Worm (Caenorhabditis elegans): Measurements from ENCODE around the gene scrm-7.
"Not testable (repeated sequence)": the region's sequence is repeated elsewhere in the genome, so short reads cannot be mapped to it uniquely, and the experiment has no call there.

The scrm-7 gene

DNA sequence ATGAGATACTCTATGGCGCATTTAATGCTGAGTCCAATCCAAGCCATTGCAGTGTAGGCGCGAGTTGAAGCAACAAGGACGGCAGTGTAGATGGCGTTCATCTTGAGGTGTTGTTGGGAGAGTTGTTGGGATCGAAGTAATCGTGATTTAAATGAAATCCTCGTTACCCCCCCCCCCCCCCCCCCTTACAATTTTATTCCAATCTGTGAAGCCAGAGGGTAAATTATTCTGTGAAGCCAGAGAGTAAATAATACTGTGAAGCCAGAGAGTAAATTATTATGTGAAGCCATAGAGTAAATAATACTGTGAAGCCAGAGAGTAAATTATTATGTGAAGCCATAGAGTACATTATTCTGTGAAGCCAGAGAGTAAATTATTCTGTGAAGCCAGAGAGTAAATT is 29.2 kb downstream of the scrm-7 start, which contains the start of gene nspa-10:
Gene nspa-10 (minus strand): TSS at position 101 of the 400 bp plus-strand sequence.
- not testable (repeated sequence) for TF ChIP-seq dmd-4, nhr-21, mbf-1 (tag; optimal IDR thresholded peaks at IDR 0.05)

DNA sequence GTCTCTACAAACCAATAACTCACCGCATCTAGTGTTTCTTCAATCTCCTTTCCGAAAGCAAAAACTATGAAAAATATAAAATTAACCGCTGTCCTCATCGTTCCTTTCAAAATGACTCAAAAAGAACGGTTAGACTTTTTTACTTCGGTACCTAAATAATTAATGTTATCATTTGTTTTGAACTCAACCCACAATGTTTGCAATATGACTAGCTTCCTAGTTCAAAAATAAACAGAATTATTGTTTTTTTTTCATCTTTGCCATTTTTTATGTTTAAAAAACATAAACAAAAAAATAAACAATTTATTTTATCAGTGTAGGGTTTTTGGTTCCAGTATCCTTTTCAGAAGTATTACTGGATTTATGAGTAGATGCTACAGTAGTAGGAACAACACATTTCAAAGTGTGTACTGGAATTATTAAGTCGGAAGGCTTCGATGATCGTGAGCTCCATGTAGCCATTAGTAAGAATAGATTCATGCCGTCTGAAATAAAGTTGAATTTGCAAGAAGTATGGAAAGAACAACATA is 30.9 kb downstream of the scrm-7 start, which contains the start of the genes lipl-8 and Y50E8A.22:
Gene lipl-8 (minus strand): TSS at position 101 of the 530 bp plus-strand sequence.
Gene Y50E8A.22 (minus strand): TSS at position 480 of the 530 bp plus-strand sequence.
- TF ChIP-seq nhr-23 (tag; optimal IDR thresholded peaks at IDR 0.05) (no peak), nhr-12 (tag; optimal IDR thresholded peaks at IDR 0.05) (no peak), fos-1 (tag; optimal IDR thresholded peaks at IDR 0.05) (no peak), mab-5 (tag; optimal IDR thresholded peaks at IDR 0.05) (no peak), lin-13 (GFP tag; optimal IDR thresholded peaks at IDR 0.05) (no peak), F13H6.1 (tag; optimal IDR thresholded peaks at IDR 0.05) (no peak), nhr-21 (tag; optimal IDR thresholded peaks at IDR 0.05) (no peak), unc-62 (GFP tag; optimal IDR thresholded peaks at IDR 0.05) (no peak), sem-4 (tag; optimal IDR thresholded peaks at IDR 0.05) (no peak), snpc-4 (tag; optimal IDR thresholded peaks at IDR 0.05) (no peak)

DNA sequence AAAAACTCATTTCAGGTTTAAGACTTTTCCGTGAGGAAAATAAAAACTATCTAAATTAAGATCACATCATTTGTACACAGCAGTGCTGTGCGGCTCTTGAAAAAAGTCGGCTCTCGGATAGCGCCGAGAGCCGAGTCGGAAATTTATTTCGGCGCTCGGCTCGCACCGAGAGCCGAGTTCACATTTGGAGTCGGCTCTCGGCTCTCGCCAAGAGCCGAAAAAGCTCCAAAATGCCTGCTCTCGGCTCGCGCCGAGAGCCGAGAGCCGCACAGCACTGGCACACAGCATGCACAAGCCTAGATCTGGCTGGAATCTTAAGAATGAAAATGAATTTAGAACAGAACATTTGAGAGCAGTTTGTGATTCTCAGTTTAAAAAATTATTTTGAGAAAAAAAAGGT is 32.6 kb downstream of the scrm-7 start:
- TF ChIP-seq ceh-82 (tag; optimal IDR thresholded peaks at IDR 0.05) (no peak), ceh-16 (tag; optimal IDR thresholded peaks at IDR 0.05) (no peak), snpc-4 (tag; optimal IDR thresholded peaks at IDR 0.05) (no peak), ztf-11 (tag; optimal IDR thresholded peaks at IDR 0.05) (no peak), unc-55 (GFP tag; optimal IDR thresholded peaks at IDR 0.05) (no peak), crh-2 (tag; optimal IDR thresholded peaks at IDR 0.05) (no peak), egl-27 (tag; optimal IDR thresholded peaks at IDR 0.05) (no peak), gmeb-1 (tag; optimal IDR thresholded peaks at IDR 0.05) (no peak)

- no peak for TF ChIP-seq fos-1 (tag; optimal IDR thresholded peaks at IDR 0.05)
- no peak for TF ChIP-seq lin-13 (GFP tag; optimal IDR thresholded peaks at IDR 0.05)
- TF ChIP-seq nhr-237 (tag; optimal IDR thresholded peaks at IDR 0.05), result no peak
- no peak for TF ChIP-seq ama-1 (optimal IDR thresholded peaks at IDR 0.05)
- no peak for TF ChIP-seq nhr-21 (tag; optimal IDR thresholded peaks at IDR 0.05)
- no peak for TF ChIP-seq nhr-25 (tag; optimal IDR thresholded peaks at IDR 0.05)
- no peak for TF ChIP-seq unc-39 (tag; optimal IDR thresholded peaks at IDR 0.05)
- no peak for TF ChIP-seq unc-55 (GFP tag; optimal IDR thresholded peaks at IDR 0.05)
- TF ChIP-seq nhr-129 (tag; optimal IDR thresholded peaks at IDR 0.05), result no peak
- TF ChIP-seq mdl-1 (tag; optimal IDR thresholded peaks at IDR 0.05), result no peak
- TF ChIP-seq dmd-4 (tag; optimal IDR thresholded peaks at IDR 0.05), result no peak
- no peak for TF ChIP-seq sma-3 (GFP tag; optimal IDR thresholded peaks at IDR 0.05)
- TF ChIP-seq egl-27 (tag; optimal IDR thresholded peaks at IDR 0.05), result no peak
- no peak for TF ChIP-seq skn-1 (tag; optimal IDR thresholded peaks at IDR 0.05)
- no peak for TF ChIP-seq zag-1 (tag; optimal IDR thresholded peaks at IDR 0.05)
These were observed 34.7 kb downstream of the scrm-7 start for ce11 chrV:14744824-14745223.

DNA sequence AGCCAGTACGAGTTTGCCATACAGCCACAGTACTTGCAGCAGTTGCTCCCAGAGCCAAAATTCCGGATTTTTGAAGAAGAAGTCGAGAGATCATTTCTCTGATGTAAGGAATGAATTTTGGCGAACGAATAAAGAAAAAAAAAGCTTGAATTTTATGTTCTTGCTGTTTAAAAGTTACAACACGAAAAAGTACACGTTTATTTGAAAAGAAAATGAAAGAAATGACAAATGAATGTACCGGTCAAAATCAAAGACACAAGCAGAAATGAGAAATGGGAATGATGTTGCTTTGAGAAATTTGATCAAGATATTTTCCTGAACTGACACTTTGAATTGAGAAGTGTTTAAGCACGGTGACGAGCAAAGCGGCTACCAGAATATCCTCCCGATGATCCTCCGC is 38.3 kb downstream of the scrm-7 start, which contains the start of gene Y50E8A.6:
Gene Y50E8A.6 (minus strand): TSS at position 101 of the 400 bp plus-strand sequence.
- TF ChIP-seq gmeb-1 (tag; optimal IDR thresholded peaks at IDR 0.05) (no peak), skn-1 (tag; optimal IDR thresholded peaks at IDR 0.05) (no peak)

DNA sequence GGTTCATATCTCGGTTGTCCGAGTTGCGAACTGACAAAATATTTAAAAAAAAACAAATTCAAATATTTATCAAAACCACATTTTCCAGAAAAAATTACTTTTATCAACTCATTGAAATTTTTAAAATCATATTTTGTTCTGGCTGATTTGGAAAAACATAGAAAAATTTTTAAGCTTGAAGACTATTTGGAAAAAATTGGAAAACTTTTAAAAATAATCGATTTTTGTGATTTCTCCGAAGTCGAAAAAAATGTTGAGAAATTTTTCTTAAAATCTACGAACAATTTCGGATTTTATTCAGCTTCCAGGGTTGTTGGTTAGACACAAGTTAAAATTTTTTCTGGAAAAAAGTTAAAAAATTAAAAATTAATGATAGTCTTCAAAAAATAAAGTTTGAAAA is 42.7 kb downstream of the scrm-7 start, which contains the start of gene Y50E8A.5:
Gene Y50E8A.5 (minus strand): TSS at position 101 of the 400 bp plus-strand sequence.
- TF ChIP-seq blmp-1 (tag; optimal IDR thresholded peaks at IDR 0.05; ENCODE audit: insufficient read depth), result no peak
- no peak for TF ChIP-seq crh-2 (tag; optimal IDR thresholded peaks at IDR 0.05)
- no peak for TF ChIP-seq nhr-12 (tag; optimal IDR thresholded peaks at IDR 0.05)
- TF ChIP-seq snpc-4 (tag; optimal IDR thresholded peaks at IDR 0.05), result no peak
- TF ChIP-seq lsy-2 (tag; optimal IDR thresholded peaks at IDR 0.05), result no peak
- no peak for TF ChIP-seq mdl-1 (tag; optimal IDR thresholded peaks at IDR 0.05)
- TF ChIP-seq gmeb-1 (tag; optimal IDR thresholded peaks at IDR 0.05), result no peak
- no peak for TF ChIP-seq unc-39 (tag; optimal IDR thresholded peaks at IDR 0.05)
- no peak for TF ChIP-seq fos-1 (tag; optimal IDR thresholded peaks at IDR 0.05)
- no peak for TF ChIP-seq R02D3.7 (tag; optimal IDR thresholded peaks at IDR 0.05)
- no peak for TF ChIP-seq alr-1 (tag; optimal IDR thresholded peaks at IDR 0.05)
- TF ChIP-seq ztf-11 (tag; optimal IDR thresholded peaks at IDR 0.05), result no peak
- no peak for TF ChIP-seq unc-55 (GFP tag; optimal IDR thresholded peaks at IDR 0.05)
- no peak for TF ChIP-seq mab-5 (tag; optimal IDR thresholded peaks at IDR 0.05)
- TF ChIP-seq skn-1 (tag; optimal IDR thresholded peaks at IDR 0.05), result no peak
- no peak for TF ChIP-seq lin-11 (tag; optimal IDR thresholded peaks at IDR 0.05)
- no peak for TF ChIP-seq lin-39 (tag; optimal IDR thresholded peaks at IDR 0.05)
- no peak for TF ChIP-seq ceh-16 (tag; optimal IDR thresholded peaks at IDR 0.05)
- no peak for TF ChIP-seq sem-4 (tag; optimal IDR thresholded peaks at IDR 0.05)

All from whole organism, L2 larva.